Worm (Caenorhabditis elegans) whole organism, early embryonic: Measurements from ENCODE around the gene ZK1236.9.

ENCODE experiments used
- B0310.2 ChIP-seq: sonication (generic microtip); optimal IDR thresholded peaks from 2 replicates; lab custom pipeline; 2016; ENCODE audit warnings: mild to moderate bottlenecking, missing genetic modification characterization, missing compliant biosample characterization
- F13C5.2 ChIP-seq: sonication (generic microtip); optimal IDR thresholded peaks from 2 replicates; lab custom pipeline; 2017; ENCODE audit warnings: mild to moderate bottlenecking, missing genetic modification characterization, inconsistent platforms, missing compliant biosample characterization
- aly-1 ChIP-seq: sonication (generic microtip); optimal IDR thresholded peaks from 2 replicates; lab custom pipeline; 2016; ENCODE audit warnings: missing genetic modification characterization, missing compliant biosample characterization
- ama-1 ChIP-seq: fragments of 150-350 bp; optimal IDR thresholded peaks from 2 replicates; lab custom pipeline; 2014
- ceh-13 ChIP-seq: fragments of 200-800 bp; sonication (Bioruptor generic); optimal IDR thresholded peaks from 2 replicates; lab custom pipeline; 2018; ENCODE audit warnings: mild to moderate bottlenecking, missing genetic modification characterization, missing compliant biosample characterization
- ceh-36 ChIP-seq: sonication (generic microtip); optimal IDR thresholded peaks from 2 replicates; lab custom pipeline; 2016; ENCODE audit warnings: missing genetic modification characterization, inconsistent platforms, missing compliant biosample characterization
- ets-7 ChIP-seq: sonication (generic microtip); optimal IDR thresholded peaks from 2 replicates; lab custom pipeline; 2016; ENCODE audit warnings: missing genotype, missing genetic modification characterization, missing compliant biosample characterization
- flt-1 ChIP-seq: fragments of 200-800 bp; sonication (Bioruptor generic); IDR thresholded peaks from 2 replicates; pipeline ENCODE4 v1.3.6; 2022; ENCODE audit warnings: missing genetic modification characterization, missing compliant biosample characterization
- hmbx-1 ChIP-seq: sonication (generic microtip); optimal IDR thresholded peaks from 2 replicates; lab custom pipeline; 2016; ENCODE audit warnings: mild to moderate bottlenecking, missing genetic modification characterization, missing compliant biosample characterization
- hmg-4 ChIP-seq: fragments of 200-800 bp; sonication (Bioruptor generic); optimal IDR thresholded peaks from 2 replicates; lab custom pipeline; 2018; ENCODE audit warnings: mild to moderate bottlenecking, missing genetic modification characterization, missing compliant biosample characterization
- hnd-1 ChIP-seq: sonication (generic microtip); optimal IDR thresholded peaks from 2 replicates; lab custom pipeline; 2016; ENCODE audit warnings: missing genetic modification characterization, missing compliant biosample characterization
- pes-1 ChIP-seq: fragments of 200-800 bp; sonication (Bioruptor generic); IDR thresholded peaks from 2 replicates; pipeline ENCODE4 v1.3.6; 2022; ENCODE audit warnings: missing genetic modification reagents, missing genetic modification characterization, missing compliant biosample characterization
- scrt-1 ChIP-seq: fragments of 200-800 bp; sonication (Bioruptor generic); IDR thresholded peaks from 2 replicates; pipeline ENCODE4 v1.3.6; 2022; ENCODE audit warnings: missing genetic modification characterization, missing compliant biosample characterization
- sea-1 ChIP-seq: fragments of 200-800 bp; sonication (Bioruptor generic); conservative IDR thresholded peaks from 2 replicates; pipeline ENCODE4 v1.3.6; 2022; ENCODE audit warnings: missing genetic modification characterization, missing compliant biosample characterization
- tbx-11 ChIP-seq: fragments of 200-800 bp; sonication (Bioruptor generic); IDR thresholded peaks from 2 replicates; pipeline ENCODE4 v1.3.6; 2022; ENCODE audit warnings: missing genetic modification characterization, missing compliant biosample characterization
- tbx-37 ChIP-seq: fragments of 200-800 bp; sonication (Bioruptor generic); conservative IDR thresholded peaks from 2 replicates; pipeline ENCODE4 v1.3.6; 2022; ENCODE audit warnings: missing genetic modification reagents, missing genetic modification characterization, missing compliant biosample characterization
- tra-4 ChIP-seq: sonication (generic microtip); optimal IDR thresholded peaks from 2 replicates; lab custom pipeline; 2017; ENCODE audit warnings: missing genetic modification characterization, missing compliant biosample characterization

ZK1236.9 gene

DNA sequence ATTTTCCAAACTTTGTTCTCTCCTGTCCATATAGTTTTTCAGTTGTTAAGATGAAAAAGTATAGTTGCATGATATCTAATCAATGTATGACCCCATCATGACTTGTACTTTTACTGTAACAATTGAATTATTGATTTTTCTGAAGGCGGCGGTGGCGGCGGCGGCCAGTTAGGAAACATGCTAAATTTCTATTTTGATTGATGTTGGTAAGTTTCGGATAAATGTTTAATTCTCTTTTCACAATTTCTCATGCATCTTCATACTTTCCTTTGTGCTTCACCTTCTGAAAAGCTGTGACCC lies 17.1 kb downstream of the ZK1236.9 start, which contains the start of gene sor-1:
sor-1 (plus strand) TSS at position 201 of the 300 bp plus-strand sequence.
- no peak for TF ChIP-seq flt-1 (GFP tag; lab: Robert Waterston, UW)
- TF ChIP-seq hmbx-1 (tag; lab: Kevin White, UChicago) = no peak
- TF ChIP-seq ets-7 = no peak
- no peak for TF ChIP-seq F13C5.2 (tag; lab: Kevin White, UChicago)
- no peak for TF ChIP-seq tra-4 (tag; lab: Kevin White, UChicago)
- no peak for TF ChIP-seq ama-1 (lab: Kevin White, UChicago)
- no peak for TF ChIP-seq ceh-36
- TF ChIP-seq tbx-37 (GFP tag; lab: Robert Waterston, UW) = no peak
- TF ChIP-seq B0310.2 = no peak
- no peak for TF ChIP-seq tbx-11 (GFP tag; lab: Robert Waterston, UW)
- TF ChIP-seq sea-1 (GFP tag; lab: Robert Waterston, UW) = no peak
- no peak for TF ChIP-seq hnd-1 (tag; lab: Kevin White, UChicago)
- no peak for TF ChIP-seq ceh-13 (GFP tag; lab: Kevin White, UChicago)
- TF ChIP-seq scrt-1 (GFP tag; lab: Robert Waterston, UW) = no peak
- no peak for TF ChIP-seq pes-1 (GFP tag; lab: Robert Waterston, UW)
- no peak for TF ChIP-seq aly-1
- no peak for TF ChIP-seq hmg-4 (GFP tag; lab: Kevin White, UChicago)

DNA sequence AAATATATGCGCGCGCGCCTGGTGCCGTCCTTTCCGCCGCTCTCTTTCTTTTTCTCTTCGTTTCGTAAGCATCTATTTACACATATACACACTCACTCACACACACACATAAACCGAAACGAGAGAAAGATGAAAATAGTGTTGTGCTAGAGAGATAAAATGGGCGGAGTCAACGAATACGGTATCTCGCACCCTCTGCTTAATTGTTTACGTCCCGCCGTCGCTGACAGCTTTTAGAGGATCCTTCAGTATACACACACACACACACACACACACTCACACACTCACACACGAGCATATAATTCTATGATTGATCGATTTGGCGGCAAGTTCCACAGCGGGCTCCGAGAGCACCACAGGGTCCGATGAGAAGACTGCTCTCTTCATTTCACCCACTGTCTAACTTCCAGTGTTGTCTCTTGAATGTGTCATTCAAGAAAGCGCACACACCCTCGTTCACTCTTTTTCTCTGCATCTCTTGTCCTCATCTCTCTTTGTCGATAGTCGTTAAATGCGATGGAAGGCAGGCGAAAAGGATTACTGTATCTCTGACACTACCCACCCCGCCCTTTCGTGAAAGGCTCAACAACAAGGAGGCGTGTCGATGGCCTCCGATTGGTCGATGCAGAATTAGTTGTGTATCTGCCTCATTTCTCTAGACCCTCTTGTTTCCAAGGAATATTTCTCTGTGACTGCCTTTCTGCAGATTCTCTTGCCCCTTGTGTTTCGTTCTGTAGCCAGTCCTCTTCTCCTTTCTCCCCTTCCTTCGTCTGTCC lies 17.6 kb downstream of the ZK1236.9 start:
- no peak for TF ChIP-seq tbx-11 (GFP tag; lab: Robert Waterston, UW)
- no peak for TF ChIP-seq tbx-37 (GFP tag; lab: Robert Waterston, UW)
- TF ChIP-seq sea-1 (GFP tag; lab: Robert Waterston, UW) = no peak
- TF ChIP-seq ama-1 (lab: Kevin White, UChicago) = no peak
- no peak for TF ChIP-seq ceh-13 (GFP tag; lab: Kevin White, UChicago)
- no peak for TF ChIP-seq ceh-36
- no peak for TF ChIP-seq ets-7
- TF ChIP-seq F13C5.2 (tag; lab: Kevin White, UChicago) = peak; percentile 15
- no peak for TF ChIP-seq pes-1 (GFP tag; lab: Robert Waterston, UW)
- TF ChIP-seq tra-4 (tag; lab: Kevin White, UChicago) = no peak
- peak; percentile 47 for TF ChIP-seq hmg-4 (GFP tag; lab: Kevin White, UChicago)
- no peak for TF ChIP-seq hmbx-1 (tag; lab: Kevin White, UChicago)
- TF ChIP-seq B0310.2 = peak; percentile 26
- 0 out of 2 replicates have a peak, but pooled peaks have one; percentile 2 for TF ChIP-seq flt-1 (GFP tag; lab: Robert Waterston, UW)
- TF ChIP-seq hnd-1 (tag; lab: Kevin White, UChicago) = no peak
- TF ChIP-seq scrt-1 (GFP tag; lab: Robert Waterston, UW) = no peak
- no peak for TF ChIP-seq aly-1

DNA sequence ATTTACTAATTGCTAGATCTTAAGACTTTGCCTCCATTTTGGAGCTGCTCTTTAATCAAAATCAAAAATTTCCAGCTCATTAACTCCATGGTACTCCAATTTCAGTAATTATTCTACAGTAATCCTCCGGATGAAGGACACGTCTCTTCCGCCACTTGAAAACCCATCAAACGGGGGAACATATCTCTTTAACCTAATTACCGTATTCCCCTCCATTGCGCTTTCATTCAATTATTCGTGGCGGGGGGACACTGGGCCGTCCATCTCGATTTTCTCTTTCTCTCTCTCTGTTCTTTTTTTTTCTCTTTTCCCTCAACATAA lies 18.1 kb downstream of the ZK1236.9 start:
- TF ChIP-seq flt-1 (GFP tag; lab: Robert Waterston, UW) = no peak

DNA sequence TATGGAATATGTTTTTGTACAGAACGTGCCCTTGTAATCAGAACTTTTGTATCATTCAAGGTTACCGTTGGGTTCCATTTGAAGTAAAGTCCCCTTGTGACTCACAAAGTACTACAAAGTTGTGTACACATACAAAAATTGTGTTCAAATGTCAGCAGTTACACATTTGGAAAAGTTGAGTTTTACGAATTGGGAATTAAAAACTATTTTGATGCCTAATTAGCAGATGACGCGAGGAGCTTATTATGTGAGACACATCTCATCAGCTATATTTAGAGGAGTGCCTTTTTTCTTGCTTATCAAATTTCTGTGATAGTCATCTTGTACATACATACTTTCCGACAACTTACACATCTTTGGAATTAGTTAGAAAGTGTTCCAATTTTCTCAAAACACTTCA lies 21.5 kb downstream of the ZK1236.9 start:
- TF ChIP-seq scrt-1 (GFP tag; lab: Robert Waterston, UW) (no peak), pes-1 (GFP tag; lab: Robert Waterston, UW) (no peak), hmbx-1 (tag; lab: Kevin White, UChicago) (no peak), ceh-13 (GFP tag; lab: Kevin White, UChicago) (no peak), tbx-37 (GFP tag; lab: Robert Waterston, UW) (no peak), F13C5.2 (tag; lab: Kevin White, UChicago) (no peak), hnd-1 (tag; lab: Kevin White, UChicago) (no peak), B0310.2 (no peak), flt-1 (GFP tag; lab: Robert Waterston, UW) (no peak), sea-1 (GFP tag; lab: Robert Waterston, UW) (no peak), ets-7 (no peak), tbx-11 (GFP tag; lab: Robert Waterston, UW) (no peak), tra-4 (tag; lab: Kevin White, UChicago) (no peak), aly-1 (no peak)

- no peak for TF ChIP-seq scrt-1 (GFP tag; lab: Robert Waterston, UW)
- no peak for TF ChIP-seq aly-1
- 0 out of 2 replicates have a peak, but pooled peaks have one; percentile 43 for TF ChIP-seq pes-1 (GFP tag; lab: Robert Waterston, UW)
- TF ChIP-seq hmbx-1 (tag; lab: Kevin White, UChicago) = no peak
- no peak for TF ChIP-seq tra-4 (tag; lab: Kevin White, UChicago)
- TF ChIP-seq F13C5.2 (tag; lab: Kevin White, UChicago) = peak; percentile 13
- TF ChIP-seq tbx-11 (GFP tag; lab: Robert Waterston, UW) = no peak
- peak; percentile 45 for TF ChIP-seq hmg-4 (GFP tag; lab: Kevin White, UChicago)
- no peak for TF ChIP-seq ama-1 (lab: Kevin White, UChicago)
- no peak for TF ChIP-seq tbx-37 (GFP tag; lab: Robert Waterston, UW)
- no peak for TF ChIP-seq ets-7
- no peak for TF ChIP-seq sea-1 (GFP tag; lab: Robert Waterston, UW)
- no peak for TF ChIP-seq hnd-1 (tag; lab: Kevin White, UChicago)
- no peak for TF ChIP-seq B0310.2
- no peak for TF ChIP-seq flt-1 (GFP tag; lab: Robert Waterston, UW)
- no peak for TF ChIP-seq ceh-13 (GFP tag; lab: Kevin White, UChicago)
These were observed 23.0 kb downstream of the ZK1236.9 start for ce11 chrIII:8411976-8412375.

DNA sequence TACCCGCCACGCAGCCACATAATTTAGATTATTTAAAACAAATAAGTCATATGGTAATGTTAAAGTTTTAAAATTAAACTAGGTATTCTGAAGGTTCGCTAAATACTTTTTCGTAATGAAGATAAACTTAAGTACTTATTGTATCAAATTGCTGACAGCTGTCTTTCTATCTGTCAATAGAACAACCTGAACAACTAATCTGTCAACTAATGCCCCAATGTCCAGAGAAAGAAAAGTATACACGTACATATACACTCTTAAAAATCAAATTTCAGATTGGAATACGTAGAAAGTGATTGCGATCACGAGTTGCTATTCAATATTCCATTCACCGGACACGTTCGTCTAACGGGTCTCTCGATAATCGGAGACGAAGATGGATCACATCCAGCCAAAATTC lies 24.2 kb downstream of the ZK1236.9 start:
- TF ChIP-seq aly-1 = no peak
- no peak for TF ChIP-seq tbx-37 (GFP tag; lab: Robert Waterston, UW)
- no peak for TF ChIP-seq tbx-11 (GFP tag; lab: Robert Waterston, UW)
- no peak for TF ChIP-seq B0310.2
- no peak for TF ChIP-seq hmg-4 (GFP tag; lab: Kevin White, UChicago)

DNA sequence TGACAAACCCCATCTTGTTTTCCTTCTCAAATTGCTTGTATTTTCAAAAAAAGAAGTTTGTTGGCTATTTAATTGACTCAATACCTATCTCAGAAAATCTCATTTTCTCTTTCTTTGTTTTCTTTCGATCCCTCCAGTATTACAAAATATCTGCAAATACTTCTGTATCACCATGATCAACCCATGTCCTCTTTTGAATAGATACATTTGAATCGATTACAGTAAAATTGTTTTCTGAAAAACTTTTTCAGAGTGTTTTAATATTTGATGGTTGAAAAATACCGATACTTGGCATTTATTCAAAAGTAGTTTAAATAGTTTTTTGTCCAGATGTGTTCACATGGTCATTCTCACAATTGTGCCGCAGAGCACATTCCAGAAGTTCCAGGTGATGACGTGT lies 25.8 kb downstream of the ZK1236.9 start, which contains the start of gene ZK353.9:
ZK353.9 (plus strand) TSS at position 331 of the 400 bp plus-strand sequence.
- TF ChIP-seq aly-1 (no peak), hmg-4 (GFP tag; lab: Kevin White, UChicago) (no peak), hnd-1 (tag; lab: Kevin White, UChicago) (no peak), tra-4 (tag; lab: Kevin White, UChicago) (no peak)
